Worm (Caenorhabditis elegans) whole organism, young adult: ENCODE results near the gene gpx-4.
A peak's percentile ranks its signal among the peaks of the same experiment; 100 is the strongest.

Experiments used
- B0261.1 ChIP-seq: sonication (generic microtip); optimal IDR thresholded peaks from 2 replicates; lab custom pipeline; 2016; ENCODE audit warnings: mild to moderate bottlenecking, missing genetic modification characterization, moderate library complexity, missing compliant biosample characterization
- B0336.3 ChIP-seq: fragments of 200-800 bp; sonication (Bioruptor generic); IDR thresholded peaks from 2 replicates; pipeline ENCODE4 v1.3.6; 2022; ENCODE audit warnings: missing genetic modification characterization, missing compliant biosample characterization
- D2030.7 ChIP-seq: fragments of 200-800 bp; sonication (Bioruptor generic); IDR thresholded peaks from 2 replicates; pipeline ENCODE4 v1.3.6; 2022; ENCODE audit warnings: missing genetic modification reagents, missing genetic modification characterization, missing compliant biosample characterization
- F37B4.10 ChIP-seq: fragments of 200-800 bp; sonication (Bioruptor generic); IDR thresholded peaks from 2 replicates; pipeline ENCODE4 v1.3.6; 2022; ENCODE audit warnings: missing genetic modification characterization, missing compliant biosample characterization
- F39B2.1 ChIP-seq: fragments of 200-800 bp; sonication (Bioruptor generic); IDR thresholded peaks from 2 replicates; pipeline ENCODE4 v1.3.6; 2022; ENCODE audit warnings: missing genetic modification reagents, missing genetic modification characterization, missing compliant biosample characterization
- F49E8.2 ChIP-seq: sonication (generic microtip); optimal IDR thresholded peaks from 3 replicates; lab custom pipeline; 2017; ENCODE audit warnings: missing genetic modification characterization, mild to moderate bottlenecking, missing compliant biosample characterization, antibody characterized with exemption, moderate library complexity; ENCODE audit not compliant: insufficient read depth
- F52B5.7 ChIP-seq: sonication (generic microtip); optimal IDR thresholded peaks from 2 replicates; lab custom pipeline; 2016; ENCODE audit warnings: mild to moderate bottlenecking, missing genetic modification characterization, missing compliant biosample characterization
- K11D2.4 ChIP-seq: fragments of 200-800 bp; sonication (Bioruptor generic); IDR thresholded peaks from 2 replicates; pipeline ENCODE4 v1.3.6; 2022; ENCODE audit warnings: missing genetic modification reagents, missing genetic modification characterization, missing compliant biosample characterization
- Y53G8AR.9 ChIP-seq: fragments of 200-800 bp; sonication (Bioruptor generic); conservative IDR thresholded peaks from 2 replicates; pipeline ENCODE4 v1.3.6; 2022; ENCODE audit warnings: missing genetic modification reagents, missing genetic modification characterization, missing compliant biosample characterization
- Y56A3A.18 ChIP-seq: fragments of 200-800 bp; sonication (Bioruptor generic); IDR thresholded peaks from 2 replicates; pipeline ENCODE4 v1.3.6; 2022; ENCODE audit warnings: missing genetic modification reagents, missing genetic modification characterization, missing compliant biosample characterization
- Y67H2A.10 ChIP-seq: fragments of 200-800 bp; sonication (Bioruptor generic); conservative IDR thresholded peaks from 2 replicates; pipeline ENCODE4 v1.3.6; 2022; ENCODE audit warnings: missing genetic modification reagents, missing genetic modification characterization, missing compliant biosample characterization
- Y95B8A.8 ChIP-seq: fragments of 200-800 bp; sonication (Bioruptor generic); IDR thresholded peaks from 2 replicates; pipeline ENCODE4 v1.3.6; 2022; ENCODE audit warnings: missing genetic modification reagents, missing genetic modification characterization, missing compliant biosample characterization
- bed-2 ChIP-seq: fragments of 200-800 bp; sonication (Bioruptor generic); IDR thresholded peaks from 2 replicates; pipeline ENCODE4 v1.3.6; 2022; ENCODE audit warnings: missing genetic modification reagents, missing genetic modification characterization, missing compliant biosample characterization
- cebp-1 ChIP-seq, 2 experiments: fragments of 200-800 bp in 1 of 2; sonication (Bioruptor generic) in 1 of 2; sonication (generic microtip) in 1 of 2; IDR thresholded peaks in 1 of 2; optimal IDR thresholded peaks in 1 of 2; 2 replicates each; pipeline versions ENCODE4 v1.3.6 to Lab custom; 2017 to 2022; ENCODE audit warnings: missing compliant biosample characterization in 2 of 2, missing genetic modification characterization in 2 of 2, mild to moderate bottlenecking in 1 of 2, missing genetic modification reagents in 1 of 2, moderate library complexity in 1 of 2
- ceh-40 ChIP-seq: fragments of 200-800 bp; sonication (Bioruptor generic); IDR thresholded peaks from 2 replicates; pipeline ENCODE4 v1.3.6; 2022; ENCODE audit warnings: missing genetic modification characterization, missing compliant biosample characterization
- ceh-79 ChIP-seq: sonication (generic microtip); optimal IDR thresholded peaks from 2 replicates; lab custom pipeline; 2017; ENCODE audit warnings: mild to moderate bottlenecking, missing genetic modification characterization, missing compliant biosample characterization
- ceh-91 ChIP-seq: fragments of 200-800 bp; sonication (Bioruptor generic); IDR thresholded peaks from 2 replicates; pipeline ENCODE4 v1.3.6; 2022; ENCODE audit warnings: missing genetic modification reagents, missing genetic modification characterization, missing compliant biosample characterization
- dox-1 ChIP-seq: fragments of 200-800 bp; sonication (Bioruptor generic); IDR thresholded peaks from 2 replicates; pipeline ENCODE4 v1.3.6; 2022; ENCODE audit warnings: missing genetic modification reagents, missing genetic modification characterization, missing compliant biosample characterization
- dpl-1 ChIP-seq: fragments of 150-350 bp; optimal IDR thresholded peaks from 2 replicates; lab custom pipeline; 2014; ENCODE audit warnings: missing biosample characterization, missing genetic modification reagents, missing genetic modification characterization
- egl-44 ChIP-seq: fragments of 200-800 bp; sonication (Bioruptor generic); IDR thresholded peaks from 2 replicates; pipeline ENCODE4 v1.3.6; 2022; ENCODE audit warnings: missing genetic modification reagents, missing genetic modification characterization, missing compliant biosample characterization
- ekl-4 ChIP-seq: fragments of 200-800 bp; sonication (Bioruptor generic); IDR thresholded peaks from 2 replicates; pipeline ENCODE4 v1.3.6; 2022; ENCODE audit warnings: missing genetic modification reagents, missing genetic modification characterization, missing compliant biosample characterization
- ets-4 ChIP-seq: fragments of 200-800 bp; sonication (Bioruptor generic); optimal IDR thresholded peaks from 2 replicates; lab custom pipeline; 2018; ENCODE audit warnings: mild to moderate bottlenecking, missing genetic modification characterization, missing compliant biosample characterization
- him-1 ChIP-seq: sonication (generic microtip); optimal IDR thresholded peaks from 2 replicates; lab custom pipeline; 2016; ENCODE audit warnings: missing genotype, missing genetic modification reagents, missing genetic modification characterization, missing compliant biosample characterization
- hmg-1.2 ChIP-seq: fragments of 200-800 bp; sonication (Bioruptor generic); IDR thresholded peaks from 2 replicates; pipeline ENCODE4 v1.3.6; 2022; ENCODE audit warnings: missing genetic modification reagents, missing genetic modification characterization, missing compliant biosample characterization
- hsf-1 ChIP-seq: fragments of 200-800 bp; sonication (Bioruptor generic); IDR thresholded peaks from 2 replicates; pipeline ENCODE4 v1.3.6; 2022; ENCODE audit warnings: missing genetic modification reagents, missing genetic modification characterization, missing compliant biosample characterization
- lin-26 ChIP-seq: fragments of 200-800 bp; sonication (Bioruptor generic); IDR thresholded peaks from 2 replicates; pipeline ENCODE4 v1.3.6; 2022; ENCODE audit warnings: missing genetic modification reagents, missing genetic modification characterization, missing compliant biosample characterization
- lin-54 ChIP-seq: fragments of 200-800 bp; sonication (Bioruptor generic); optimal IDR thresholded peaks from 2 replicates; lab custom pipeline; 2018; ENCODE audit warnings: mild to moderate bottlenecking, missing genetic modification characterization, missing compliant biosample characterization
- lsl-1 ChIP-seq: fragments of 200-800 bp; sonication (Bioruptor generic); optimal IDR thresholded peaks from 2 replicates; lab custom pipeline; 2018; ENCODE audit warnings: mild to moderate bottlenecking, missing genetic modification characterization, moderate library complexity, missing compliant biosample characterization
- lsy-27 ChIP-seq: sonication (generic microtip); optimal IDR thresholded peaks from 2 replicates; lab custom pipeline; 2017; ENCODE audit warnings: missing genetic modification characterization, mild to moderate bottlenecking, missing compliant biosample characterization, antibody characterized with exemption, missing genotype, borderline replicate concordance; ENCODE audit not compliant: insufficient read depth
- madf-6 ChIP-seq: fragments of 200-800 bp; sonication (Bioruptor generic); IDR thresholded peaks from 2 replicates; pipeline ENCODE4 v1.3.6; 2022; ENCODE audit warnings: missing genetic modification reagents, missing genetic modification characterization, missing compliant biosample characterization
- mcd-1 ChIP-seq: fragments of 200-800 bp; sonication (Bioruptor generic); IDR thresholded peaks from 2 replicates; pipeline ENCODE4 v1.3.6; 2022; ENCODE audit warnings: missing genetic modification reagents, missing genetic modification characterization, missing compliant biosample characterization
- mes-4 ChIP-seq: sonication (generic microtip); optimal IDR thresholded peaks from 2 replicates; lab custom pipeline; 2016; ENCODE audit warnings: missing genotype, missing genetic modification characterization, missing compliant biosample characterization
- nfya-2 ChIP-seq: fragments of 200-800 bp; sonication (Bioruptor generic); IDR thresholded peaks from 2 replicates; pipeline ENCODE4 v1.3.6; 2022; ENCODE audit warnings: missing genetic modification reagents, missing genetic modification characterization, missing compliant biosample characterization
- nhr-90 ChIP-seq: sonication (generic microtip); optimal IDR thresholded peaks from 2 replicates; lab custom pipeline; 2016; ENCODE audit warnings: missing genotype, mild to moderate bottlenecking, missing genetic modification characterization, missing compliant biosample characterization
- pbrm-1 ChIP-seq: fragments of 200-800 bp; sonication (Bioruptor generic); IDR thresholded peaks from 2 replicates; pipeline ENCODE4 v1.3.6; 2022; ENCODE audit warnings: missing genetic modification reagents, missing genetic modification characterization, missing compliant biosample characterization
- rcor-1 ChIP-seq: fragments of 200-800 bp; sonication (Bioruptor generic); IDR thresholded peaks from 2 replicates; pipeline ENCODE4 v1.3.6; 2022; ENCODE audit warnings: missing genetic modification reagents, missing genetic modification characterization, missing compliant biosample characterization
- rpc-1 ChIP-seq, 2 experiments: fragments of 150-350 bp in 1 of 2; sonication (generic microtip) in 1 of 2; optimal IDR thresholded peaks; 2 replicates each; lab custom pipeline; 2014 to 2018; ENCODE audit warnings: missing biosample characterization in 1 of 2, missing genetic modification characterization in 1 of 2, missing genetic modification reagents in 1 of 2, missing genotype in 1 of 2
- sdz-38 ChIP-seq: sonication (generic microtip); optimal IDR thresholded peaks from 2 replicates; lab custom pipeline; 2016; ENCODE audit warnings: missing genotype, missing genetic modification characterization, missing compliant biosample characterization
- snpc-1.3 ChIP-seq: sonication (generic microtip); optimal IDR thresholded peaks from 2 replicates; lab custom pipeline; 2017; ENCODE audit warnings: missing genetic modification characterization, mild to moderate bottlenecking, missing compliant biosample characterization, antibody characterized with exemption, moderate library complexity, missing genotype, missing genetic modification reagents; ENCODE audit not compliant: insufficient read depth
- snpc-3.4 ChIP-seq: sonication (generic microtip); optimal IDR thresholded peaks from 2 replicates; lab custom pipeline; 2017; ENCODE audit warnings: missing genetic modification characterization, mild to moderate bottlenecking, missing compliant biosample characterization, antibody characterized with exemption, moderate library complexity, missing genotype, missing genetic modification reagents
- tbp1 ChIP-seq: fragments of 200-800 bp; sonication (Bioruptor generic); optimal IDR thresholded peaks from 2 replicates; lab custom pipeline; 2018; ENCODE audit warnings: mild to moderate bottlenecking, missing genetic modification characterization, missing compliant biosample characterization
- tlf-1 ChIP-seq: fragments of 200-800 bp; sonication (Bioruptor generic); optimal IDR thresholded peaks from 2 replicates; lab custom pipeline; 2018; ENCODE audit warnings: mild to moderate bottlenecking, missing genetic modification characterization, missing compliant biosample characterization
- zfh-2 ChIP-seq: fragments of 200-800 bp; sonication (Bioruptor generic); conservative IDR thresholded peaks from 2 replicates; pipeline ENCODE4 v1.3.6; 2022; ENCODE audit warnings: missing genetic modification reagents, missing genetic modification characterization, missing compliant biosample characterization
- ztf-18 ChIP-seq: sonication (generic microtip); optimal IDR thresholded peaks from 2 replicates; lab custom pipeline; 2016; ENCODE audit warnings: missing genotype, mild to moderate bottlenecking, missing genetic modification characterization, missing compliant biosample characterization

The gpx-4 gene

DNA sequence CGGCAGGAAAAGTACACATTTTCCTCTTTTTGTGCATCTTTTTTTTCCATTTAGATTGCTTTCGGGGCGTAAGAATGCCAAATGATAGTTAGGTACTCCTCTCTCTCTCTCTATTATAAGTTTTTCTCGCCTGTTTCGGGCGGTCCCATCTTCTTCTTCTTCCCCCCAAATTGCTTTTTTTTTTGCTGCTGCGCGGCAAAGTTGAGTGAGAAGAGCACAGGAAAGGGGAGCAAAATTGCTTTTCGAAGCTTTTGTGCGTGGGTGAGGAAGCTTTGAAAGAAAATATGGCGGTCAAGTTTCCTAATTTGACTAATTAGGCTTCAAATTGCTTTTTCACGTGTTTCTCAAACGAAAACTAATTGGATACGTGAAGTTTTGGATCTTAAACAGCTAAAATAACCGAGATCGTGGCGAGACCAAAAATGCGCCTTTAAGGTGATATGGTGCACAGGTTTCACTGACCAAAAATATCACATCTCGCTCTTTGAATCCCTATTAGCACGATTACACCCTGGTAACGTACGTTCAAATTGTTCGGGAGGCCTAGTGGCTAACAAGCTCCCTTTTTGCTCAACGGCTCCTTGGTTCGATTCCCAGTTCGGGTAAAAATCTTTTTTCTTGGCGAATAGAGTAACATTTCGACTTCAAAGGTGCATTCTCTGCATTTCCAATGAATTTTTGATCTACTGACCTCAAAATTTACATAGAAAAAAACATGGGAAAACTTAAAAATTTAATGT is 18.2 kb downstream of the gpx-4 start:
- TF ChIP-seq mes-4 = no peak
- TF ChIP-seq rpc-1 (optimal IDR thresholded peaks at IDR 0.05; lab: Kevin White, UChicago) = peak; percentile 62
- peak; percentile 65 for TF ChIP-seq rpc-1 (tag; optimal IDR thresholded peaks at IDR 0.05; lab: Kevin White, UChicago)
- peak; percentile 88 for TF ChIP-seq tbp1 (GFP tag; lab: Kevin White, UChicago)
- no peak for TF ChIP-seq sdz-38 (tag; lab: Kevin White, UChicago)
- no peak for TF ChIP-seq nfya-2 (GFP tag; lab: Robert Waterston, UW)
- no peak for TF ChIP-seq zfh-2
- peak; percentile 57 for TF ChIP-seq B0261.1 (tag; lab: Kevin White, UChicago)
- no peak for TF ChIP-seq F37B4.10 (GFP tag; lab: Robert Waterston, UW)
- TF ChIP-seq dpl-1 (GFP tag; lab: Kevin White, UChicago) = no peak
- TF ChIP-seq hsf-1 (GFP tag; lab: Robert Waterston, UW) = no peak
- TF ChIP-seq lin-26 (GFP tag; lab: Robert Waterston, UW) = peak; percentile 41; the same call in 1 of the 2 replicates
- TF ChIP-seq madf-6 = peak; percentile 36; the same call in 1 of the 2 replicates
- TF ChIP-seq F52B5.7 = no peak
- no peak for TF ChIP-seq F39B2.1 (GFP tag; lab: Robert Waterston, UW)
- peak; percentile 0 for TF ChIP-seq F49E8.2
- no peak for TF ChIP-seq dox-1 (GFP tag; lab: Robert Waterston, UW)
- TF ChIP-seq ceh-79 (tag; lab: Kevin White, UChicago) = no peak
- TF ChIP-seq hmg-1.2 = 0 out of 2 replicates have a peak, but pooled peaks have one; percentile 28
- TF ChIP-seq ceh-40 (GFP tag; lab: Robert Waterston, UW) = no peak
- no peak for TF ChIP-seq ets-4 (GFP tag; lab: Kevin White, UChicago)

- TF ChIP-seq rcor-1 (GFP tag; lab: Robert Waterston, UW) = peak; percentile 88
- TF ChIP-seq mcd-1 (GFP tag; lab: Robert Waterston, UW) = peak; percentile 85
- no peak for TF ChIP-seq K11D2.4 (GFP tag; lab: Robert Waterston, UW)
- peak; percentile 46; the same call in 1 of the 2 replicates for TF ChIP-seq Y56A3A.18 (GFP tag; lab: Robert Waterston, UW)
- TF ChIP-seq ceh-91 (GFP tag; lab: Robert Waterston, UW) = peak; percentile 40; the same call in 1 of the 2 replicates
- TF ChIP-seq hsf-1 (GFP tag; lab: Robert Waterston, UW) = peak; percentile 36; the same call in 1 of the 2 replicates
- no peak for TF ChIP-seq nhr-90
- TF ChIP-seq rpc-1 (optimal IDR thresholded peaks at IDR 0.05; lab: Kevin White, UChicago) = no peak
- TF ChIP-seq rpc-1 (tag; optimal IDR thresholded peaks at IDR 0.05; lab: Kevin White, UChicago) = peak; percentile 4
- peak; percentile 77 for TF ChIP-seq lsl-1 (GFP tag; lab: Kevin White, UChicago)
- TF ChIP-seq him-1 (tag; lab: Kevin White, UChicago) = peak; percentile 65
- TF ChIP-seq Y95B8A.8 = 0 out of 2 replicates have a peak, but pooled peaks have one; percentile 11
- no peak for TF ChIP-seq lsy-27 (tag; lab: Kevin White, UChicago)
- peak; percentile 46 for TF ChIP-seq B0261.1 (tag; lab: Kevin White, UChicago)
- TF ChIP-seq pbrm-1 (GFP tag; lab: Robert Waterston, UW) = peak; percentile 91
- TF ChIP-seq Y67H2A.10 (GFP tag; lab: Robert Waterston, UW) = no peak
- TF ChIP-seq lin-54 (GFP tag; lab: Kevin White, UChicago) = peak; percentile 69
- peak; percentile 1 for TF ChIP-seq tlf-1 (GFP tag; lab: Kevin White, UChicago)
- TF ChIP-seq F49E8.2 = peak; percentile 46
- peak; percentile 56; the same call in 1 of the 2 replicates for TF ChIP-seq Y53G8AR.9
- TF ChIP-seq cebp-1 (GFP tag; IDR thresholded peaks at IDR 0.05; lab: Robert Waterston, UW) = no peak
- TF ChIP-seq cebp-1 (tag; optimal IDR thresholded peaks at IDR 0.05; lab: Kevin White, UChicago) = no peak
- peak; percentile 84 for TF ChIP-seq ztf-18
- no peak for TF ChIP-seq bed-2
- 0 out of 2 replicates have a peak, but pooled peaks have one; percentile 43 for TF ChIP-seq B0336.3 (GFP tag; lab: Robert Waterston, UW)
- TF ChIP-seq snpc-1.3 = peak; percentile 60
- no peak for TF ChIP-seq egl-44 (GFP tag; lab: Robert Waterston, UW)
- TF ChIP-seq snpc-3.4 = peak; percentile 81
- TF ChIP-seq D2030.7 = peak; percentile 96
- TF ChIP-seq ekl-4 = peak; percentile 82
Measured at ce11 chrIV:2654965-2655364, 19.9 kb downstream of the gpx-4 start.
